Fruit fly (Drosophila melanogaster): ENCODE results near the gene CG2964.

DNA sequence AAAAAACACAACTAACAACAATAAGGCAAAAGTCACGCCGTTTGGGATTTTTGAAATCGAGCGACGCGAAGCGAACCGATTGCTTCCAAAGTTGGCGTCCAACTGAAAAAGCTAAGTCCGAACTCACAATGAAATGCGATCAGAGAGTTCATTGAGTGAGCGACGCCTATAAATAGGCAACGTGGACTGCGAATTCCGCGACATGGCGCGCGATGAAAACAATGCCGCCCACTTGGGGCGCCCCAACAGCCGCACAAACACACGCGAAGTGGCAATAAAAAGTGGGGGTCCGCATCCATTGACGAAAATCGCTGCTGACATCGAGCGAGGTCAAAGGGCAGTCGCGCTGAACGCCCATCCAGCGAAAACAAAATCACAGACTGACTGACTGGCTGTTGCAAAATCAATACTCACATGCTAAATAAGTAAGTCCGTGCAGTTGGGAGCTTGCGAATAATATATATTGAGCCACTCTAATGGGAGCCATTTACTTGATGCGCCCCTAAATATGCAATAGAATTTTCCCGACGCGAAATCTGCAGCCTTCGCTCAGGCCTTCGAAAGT lies 43.0 kb downstream of the CG2964 start:
- TF ChIP-seq psq (optimal IDR thresholded peaks at IDR 0.05): no peak
- no peak for TF ChIP-seq Sin3A (optimal IDR thresholded peaks at IDR 0.05)
- no peak for TF ChIP-seq Myc (optimal IDR thresholded peaks at IDR 0.05)
- TF ChIP-seq insv (optimal IDR thresholded peaks at IDR 0.05): no peak
- no peak for TF ChIP-seq ttk (optimal IDR thresholded peaks at IDR 0.05)
